Worm (Caenorhabditis elegans): ENCODE measurements around the gene F25E5.1.

- no peak for TF ChIP-seq lin-15B (tag; optimal IDR thresholded peaks at IDR 0.05)
- TF ChIP-seq daf-8 (GFP tag; IDR thresholded peaks at IDR 0.05) = no peak
- no peak for TF ChIP-seq fkh-10 (GFP tag; optimal IDR thresholded peaks at IDR 0.05)
- TF ChIP-seq F26F4.8 (GFP tag; conservative IDR thresholded peaks at IDR 0.05) = no peak
Measured at ce11 chrV:7451421-7451820, 14.3 kb upstream of the F25E5.1 start, which contains the start of gene try-11.
